Worm (Caenorhabditis elegans) whole organism, midembryonic: Measurements from ENCODE around the gene K11D12.12.

Experiments used
- cog-1 ChIP-seq: sonication (generic microtip); optimal IDR thresholded peaks from 2 replicates; lab custom pipeline; 2016; ENCODE audit warnings: missing genetic modification characterization, missing compliant biosample characterization
- flt-1 ChIP-seq: fragments of 200-800 bp; sonication (Bioruptor generic); IDR thresholded peaks from 2 replicates; pipeline ENCODE4 v1.3.6; 2022; ENCODE audit warnings: missing genetic modification characterization, missing compliant biosample characterization
- klf-2 ChIP-seq: fragments of 200-800 bp; sonication (Bioruptor generic); conservative IDR thresholded peaks from 2 replicates; pipeline ENCODE4 v1.3.6; 2022; ENCODE audit warnings: missing genetic modification reagents, missing genetic modification characterization, missing compliant biosample characterization
- ref-1 ChIP-seq: fragments of 200-800 bp; sonication (Bioruptor generic); conservative IDR thresholded peaks from 2 replicates; pipeline ENCODE4 v1.3.6; 2022; ENCODE audit warnings: missing genetic modification reagents, missing genetic modification characterization, missing compliant biosample characterization
- tab-1 ChIP-seq: fragments of 200-800 bp; sonication (Bioruptor generic); IDR thresholded peaks from 2 replicates; pipeline ENCODE4 v1.3.6; 2022; ENCODE audit warnings: missing genetic modification characterization, missing compliant biosample characterization
- ztf-23 ChIP-seq: fragments of 200-800 bp; sonication (Bioruptor generic); IDR thresholded peaks from 2 replicates; pipeline ENCODE4 v1.3.6; 2022; ENCODE audit warnings: missing genetic modification reagents, missing genetic modification characterization, missing compliant biosample characterization
- ztf-29 ChIP-seq: fragments of 200-800 bp; sonication (Bioruptor generic); IDR thresholded peaks from 2 replicates; pipeline ENCODE4 v1.3.6; 2022; ENCODE audit warnings: missing genetic modification reagents, missing genetic modification characterization, missing compliant biosample characterization

DNA sequence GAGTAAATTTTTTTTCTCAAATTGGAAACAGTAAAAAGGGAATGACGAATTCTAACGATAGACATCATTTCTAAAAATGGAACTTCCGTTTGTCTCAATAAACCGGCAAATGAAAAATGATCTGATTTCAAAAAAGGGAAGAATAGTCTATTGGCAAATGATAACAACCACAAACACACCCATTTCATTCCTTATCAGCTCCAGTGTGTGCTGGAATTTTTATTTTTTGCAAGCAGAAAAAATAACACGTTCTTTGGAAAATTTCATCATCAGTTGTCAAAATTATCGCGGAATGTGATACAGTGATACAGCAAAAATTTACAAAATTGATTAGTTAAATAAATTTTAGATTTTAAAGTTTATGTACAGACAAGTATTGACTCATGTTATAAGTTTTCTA, 15.3 kb downstream of the K11D12.12 start:
- no peak for TF ChIP-seq ref-1 (GFP tag; lab: Robert Waterston, UW)
- no peak for TF ChIP-seq ztf-23 (GFP tag; lab: Robert Waterston, UW)
- no peak for TF ChIP-seq flt-1 (GFP tag; lab: Robert Waterston, UW)
- no peak for TF ChIP-seq ztf-29 (GFP tag; lab: Robert Waterston, UW)
- TF ChIP-seq tab-1 (GFP tag; lab: Robert Waterston, UW) = no peak
- no peak for TF ChIP-seq cog-1 (tag; lab: Kevin White, UChicago)
- TF ChIP-seq klf-2 = no peak
